Fruit fly (Drosophila melanogaster): ENCODE results near the gene CG33282.

Gene CG33282

DNA sequence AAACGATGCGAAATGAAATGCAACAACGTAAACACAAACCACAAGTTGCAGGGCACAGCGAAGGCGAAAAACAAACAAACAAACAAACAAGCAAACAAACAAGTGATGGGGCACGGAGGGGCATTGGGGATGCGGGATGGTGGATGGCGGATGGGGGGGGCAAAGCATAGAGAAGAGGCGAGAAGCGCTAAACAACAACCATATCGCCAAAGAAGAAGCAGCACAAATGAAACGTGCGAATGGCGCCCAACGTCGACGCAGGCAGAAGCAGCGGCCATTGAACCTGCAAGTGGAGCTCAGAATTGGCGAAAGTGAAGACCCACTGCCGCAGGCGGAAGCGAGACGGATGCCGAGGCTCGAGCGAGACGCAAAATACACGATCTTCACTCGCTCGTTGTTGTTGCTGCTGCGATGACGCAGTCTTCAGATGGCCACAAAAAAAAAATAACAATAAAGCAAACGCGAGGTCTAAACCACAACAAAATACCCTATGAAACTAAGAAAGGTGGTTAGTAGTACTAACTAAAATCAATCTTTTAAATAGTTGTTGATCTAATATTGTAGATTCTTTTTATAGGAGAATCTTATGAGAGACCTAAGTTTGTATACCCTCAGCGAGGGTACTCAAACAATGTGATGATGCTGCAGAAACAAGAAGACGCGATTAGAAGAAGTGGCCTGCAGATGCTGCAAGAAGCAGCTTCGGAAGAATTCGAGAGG lies 18.2 kb downstream of the CG33282 start (continued):
- TF ChIP-seq CG8119 (GFP tag; IDR thresholded peaks at IDR 0.05) (peak; percentile 83), Eip78C (GFP tag) (peak; percentile 97), Gug (GFP tag; IDR thresholded peaks at IDR 0.05) (peak; percentile 82), CG8632 (GFP tag; optimal IDR thresholded peaks at IDR 0.05) (peak; percentile 69), Sox15 (GFP tag; optimal IDR thresholded peaks at IDR 0.05) (peak; percentile 46), CG11762 (GFP tag; optimal IDR thresholded peaks at IDR 0.05; ENCODE audit: insufficient read depth) (peak; percentile 61), net (GFP tag; optimal IDR thresholded peaks at IDR 0.05) (peak; percentile 75), Eip75B (GFP tag; optimal IDR thresholded peaks at IDR 0.05) (peak; percentile 89), CG6276 (GFP tag; optimal IDR thresholded peaks at IDR 0.05) (peak; percentile 50), CG11902 (GFP tag; optimal IDR thresholded peaks at IDR 0.05) (peak; percentile 54), Hr38 (GFP tag; optimal IDR thresholded peaks at IDR 0.05) (no peak), dsx (GFP tag; optimal IDR thresholded peaks at IDR 0.05; ENCODE audit: poor library complexity, severe bottlenecking) (peak; percentile 71), CG6792 (GFP tag; optimal IDR thresholded peaks at IDR 0.05) (peak; percentile 78), Lpt (GFP tag; optimal IDR thresholded peaks at IDR 0.05) (peak; percentile 80), Smox (GFP tag; optimal IDR thresholded peaks at IDR 0.05) (peak; percentile 91), CG4318 (GFP tag; optimal IDR thresholded peaks at IDR 0.05) (peak; percentile 9), CG3032 (tag; optimal IDR thresholded peaks at IDR 0.05) (peak; percentile 73), salr (GFP tag; optimal IDR thresholded peaks at IDR 0.05) (peak; percentile 41 to 81), acj6 (GFP tag; optimal IDR thresholded peaks at IDR 0.05) (peak; percentile 84), Hr39 (GFP tag; optimal IDR thresholded peaks at IDR 0.05) (peak; percentile 91)

DNA sequence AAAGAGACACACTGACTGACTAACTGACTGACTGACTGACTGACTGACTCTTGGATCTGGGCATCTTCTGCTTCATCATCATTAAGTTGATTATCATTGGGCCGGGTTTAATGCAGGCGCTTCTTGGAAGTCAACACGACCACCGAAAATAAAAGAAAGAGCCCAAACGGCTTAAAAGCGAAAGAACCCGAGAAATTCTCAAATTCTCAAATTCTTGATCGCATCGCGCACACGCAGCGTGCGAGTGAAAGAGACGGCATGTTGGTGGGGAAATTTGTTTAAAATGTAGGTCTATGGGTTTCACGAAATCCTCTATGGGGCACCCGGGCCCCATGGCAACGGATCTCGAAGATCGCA lies 18.8 kb downstream of the CG33282 start:
- no peak for TF ChIP-seq CG11762 (GFP tag; optimal IDR thresholded peaks at IDR 0.05; ENCODE audit: insufficient read depth)
- TF ChIP-seq svp (GFP tag), result peak; percentile 74
- TF ChIP-seq esn (GFP tag; optimal IDR thresholded peaks at IDR 0.05), result no peak

DNA sequence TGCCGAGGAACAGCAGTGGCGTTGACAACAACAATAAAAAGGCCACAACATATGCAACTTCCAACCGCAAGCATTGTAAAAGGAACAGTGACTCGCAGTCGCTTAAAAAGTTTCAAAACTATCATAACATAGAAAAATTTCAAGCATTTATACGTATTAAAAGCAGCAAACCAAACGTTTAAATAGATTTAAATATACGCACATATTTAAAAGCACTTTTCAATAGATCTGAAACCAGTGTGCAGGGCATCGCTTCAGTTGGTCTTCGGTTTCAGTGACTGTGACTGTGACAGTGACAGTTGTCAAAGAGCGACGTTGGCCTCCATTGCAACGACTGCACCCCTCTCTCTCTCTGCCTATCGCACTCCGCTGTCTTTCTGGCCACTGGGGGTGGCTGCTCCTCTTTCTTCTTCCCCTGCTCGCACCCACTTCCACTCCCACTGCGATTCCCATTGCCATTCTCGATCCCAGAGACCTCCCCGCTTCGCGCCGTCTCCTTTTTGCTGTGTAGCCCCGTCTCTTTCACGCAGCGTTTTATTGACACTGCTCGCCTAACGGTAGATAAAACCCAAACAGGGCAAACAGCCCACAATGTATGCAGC lies 20.5 kb downstream of the CG33282 start:
- peak; percentile 91 for TF ChIP-seq CG11902 (GFP tag; optimal IDR thresholded peaks at IDR 0.05)
- TF ChIP-seq achi (GFP tag; optimal IDR thresholded peaks at IDR 0.05), result peak; percentile 95
- TF ChIP-seq CG32006 (GFP tag; optimal IDR thresholded peaks at IDR 0.05), result peak; percentile 92
- peak; percentile 92 for TF ChIP-seq CG8632 (GFP tag; optimal IDR thresholded peaks at IDR 0.05)
- TF ChIP-seq CG6276 (GFP tag; optimal IDR thresholded peaks at IDR 0.05), result peak; percentile 86
- peak; percentile 99 for TF ChIP-seq eg (GFP tag; IDR thresholded peaks at IDR 0.05)
- TF ChIP-seq Hr4 (GFP tag; optimal IDR thresholded peaks at IDR 0.05), result peak; percentile 94
- peak; percentile 77 for TF ChIP-seq CG6854 (GFP tag; optimal IDR thresholded peaks at IDR 0.05)
- TF ChIP-seq Blimp-1 (GFP tag; optimal IDR thresholded peaks at IDR 0.05), result peak; percentile 69
- TF ChIP-seq esn (GFP tag; optimal IDR thresholded peaks at IDR 0.05), result peak; percentile 95
- peak; percentile 93 for TF ChIP-seq CG34406 (GFP tag; optimal IDR thresholded peaks at IDR 0.05)
- peak; percentile 83 for TF ChIP-seq Met (GFP tag; optimal IDR thresholded peaks at IDR 0.05)
- peak; percentile 91 for TF ChIP-seq spab (GFP tag; optimal IDR thresholded peaks at IDR 0.05)
- peak; percentile 91 for TF ChIP-seq CG3032 (tag; optimal IDR thresholded peaks at IDR 0.05)
- TF ChIP-seq CG4318 (GFP tag; optimal IDR thresholded peaks at IDR 0.05), result peak; percentile 85
- peak; percentile 89 for TF ChIP-seq CG7368 (GFP tag; optimal IDR thresholded peaks at IDR 0.05)
- TF ChIP-seq Sox14 (GFP tag; optimal IDR thresholded peaks at IDR 0.05), result peak; percentile 96
- peak; percentile 98 for TF ChIP-seq Eip78C (GFP tag)
- TF ChIP-seq CG11762 (GFP tag; optimal IDR thresholded peaks at IDR 0.05; ENCODE audit: insufficient read depth), result peak; percentile 93
- TF ChIP-seq cyc (GFP tag; optimal IDR thresholded peaks at IDR 0.05), result peak; percentile 80
- TF ChIP-seq CG6808 (GFP tag; optimal IDR thresholded peaks at IDR 0.05), result peak; percentile 88
- TF ChIP-seq Eip75B (GFP tag; optimal IDR thresholded peaks at IDR 0.05), result peak; percentile 92
- peak; percentile 96 for TF ChIP-seq OdsH (GFP tag; optimal IDR thresholded peaks at IDR 0.05)
- TF ChIP-seq CG6792 (GFP tag; optimal IDR thresholded peaks at IDR 0.05), result peak; percentile 95
- peak; percentile 97 for TF ChIP-seq svp (GFP tag)
- TF ChIP-seq Sox102F (GFP tag; optimal IDR thresholded peaks at IDR 0.05), result peak; percentile 95
- TF ChIP-seq pdm3 (GFP tag; optimal IDR thresholded peaks at IDR 0.05), result peak; percentile 97
- peak; percentile 93 for TF ChIP-seq Ets96B (tag; optimal IDR thresholded peaks at IDR 0.05)
- peak; percentile 97 for TF ChIP-seq Gug (GFP tag; IDR thresholded peaks at IDR 0.05)
- peak; percentile 98 for TF ChIP-seq CG6163 (GFP tag; IDR thresholded peaks at IDR 0.05)
- TF ChIP-seq Hr38 (GFP tag; optimal IDR thresholded peaks at IDR 0.05), result peak; percentile 46
- TF ChIP-seq CG8319 (GFP tag; optimal IDR thresholded peaks at IDR 0.05), result peak; percentile 93
- peak; percentile 96 for TF ChIP-seq CG11294 (GFP tag; IDR thresholded peaks at IDR 0.05)
- TF ChIP-seq fd85E (GFP tag; optimal IDR thresholded peaks at IDR 0.05), result peak; percentile 76
- peak; percentile 89 for TF ChIP-seq dsx (GFP tag; optimal IDR thresholded peaks at IDR 0.05; ENCODE audit: poor library complexity, severe bottlenecking)
- TF ChIP-seq CG10631 (GFP tag; optimal IDR thresholded peaks at IDR 0.05), result peak; percentile 94
